Fruit fly (Drosophila melanogaster) ovary, adult (tissue): Measurements from ENCODE around the gene Anp.

Source experiments
- CG17801 ChIP-seq: fragments of 200-800 bp; optimal IDR thresholded peaks from 2 replicates; lab custom pipeline; 2019; ENCODE audit warnings: missing biosample characterization, mild to moderate bottlenecking, missing genetic modification characterization, moderate library complexity; ENCODE audit not compliant: partially characterized antibody

Gene Anp

DNA sequence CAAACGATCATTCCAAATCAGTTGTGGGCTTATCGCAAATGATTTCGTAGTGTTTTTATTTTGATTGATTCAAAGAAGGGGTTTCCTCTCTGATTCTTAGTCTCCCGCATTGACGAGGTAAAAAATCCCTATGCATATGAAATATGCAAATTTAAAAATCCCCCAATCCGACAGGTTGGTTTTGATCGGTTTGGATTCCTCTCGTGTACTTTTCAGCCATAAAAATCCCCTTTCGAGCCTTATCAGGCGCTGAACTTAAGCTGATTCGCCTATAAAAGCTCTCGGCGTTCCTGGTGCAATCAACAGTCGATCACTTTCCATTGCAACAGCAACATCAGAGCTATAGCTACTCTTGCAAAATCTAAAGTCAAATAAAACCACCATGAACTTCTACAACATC lies 2.1 kb downstream of the Anp start, which contains the start of gene CecA2:
TSS of gene CecA2 (plus strand) at position 301 of the 400 bp plus-strand sequence.
- TF ChIP-seq CG17801 (GFP tag; lab: Kevin White, UChicago) = no peak

- TF ChIP-seq CG17801 (GFP tag; lab: Kevin White, UChicago) = no peak
Measured at dm6 chr3R:30213697-30214096, 3.9 kb downstream of the Anp start, which contains the start of gene CecB. Gene CecB, minus strand, starts transcription at chr3R:30213797.

- no peak for TF ChIP-seq CG17801 (GFP tag; lab: Kevin White, UChicago)
Measured at dm6 chr3R:30215020-30215419, 5.3 kb downstream of the Anp start.

- no peak for TF ChIP-seq CG17801 (GFP tag; lab: Kevin White, UChicago)
Measured at dm6 chr3R:30216210-30216609, 6.5 kb downstream of the Anp start, which contains the start of gene CecC. Gene CecC, plus strand, starts transcription at chr3R:30216484.

DNA sequence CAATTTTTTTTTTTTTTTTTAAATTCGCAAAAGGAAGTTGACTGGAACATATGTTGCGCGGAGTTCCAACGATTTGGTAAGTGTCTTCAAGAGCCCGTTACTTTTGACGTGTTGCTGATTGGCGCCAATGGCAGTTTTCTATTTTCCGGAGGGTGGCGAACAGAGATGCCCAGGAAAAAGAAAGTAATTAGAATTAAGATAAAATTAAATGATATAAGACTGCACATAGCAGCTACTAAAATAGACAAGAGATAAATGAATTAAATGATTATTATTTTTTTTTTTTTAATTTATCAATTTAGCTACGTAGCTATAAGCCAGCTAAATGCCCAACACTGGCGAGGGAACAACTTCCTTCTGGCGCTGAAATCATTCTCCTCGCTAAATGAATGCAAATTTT lies 12.5 kb downstream of the Anp start:
- TF ChIP-seq CG17801 (GFP tag; lab: Kevin White, UChicago) = no peak

DNA sequence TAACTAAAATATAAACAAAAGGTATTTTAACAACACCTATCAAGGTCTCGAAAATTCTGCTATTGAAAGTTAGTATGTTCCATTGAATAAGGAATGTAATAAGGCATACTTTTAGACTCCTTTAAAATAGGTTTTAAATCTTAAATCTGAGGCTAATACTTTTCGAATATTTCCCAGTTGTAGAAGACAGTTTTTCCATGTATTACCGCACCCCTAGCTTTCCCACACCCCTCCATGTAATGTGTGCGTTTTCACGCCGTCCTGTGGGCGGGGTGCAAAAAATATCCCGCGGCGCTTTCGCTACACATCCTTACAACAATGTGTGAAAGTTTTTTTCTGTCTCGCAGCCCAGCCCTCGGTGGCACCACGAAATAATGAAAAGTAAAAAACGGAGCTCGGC lies 14.8 kb downstream of the Anp start:
- no peak for TF ChIP-seq CG17801 (GFP tag; lab: Kevin White, UChicago)

DNA sequence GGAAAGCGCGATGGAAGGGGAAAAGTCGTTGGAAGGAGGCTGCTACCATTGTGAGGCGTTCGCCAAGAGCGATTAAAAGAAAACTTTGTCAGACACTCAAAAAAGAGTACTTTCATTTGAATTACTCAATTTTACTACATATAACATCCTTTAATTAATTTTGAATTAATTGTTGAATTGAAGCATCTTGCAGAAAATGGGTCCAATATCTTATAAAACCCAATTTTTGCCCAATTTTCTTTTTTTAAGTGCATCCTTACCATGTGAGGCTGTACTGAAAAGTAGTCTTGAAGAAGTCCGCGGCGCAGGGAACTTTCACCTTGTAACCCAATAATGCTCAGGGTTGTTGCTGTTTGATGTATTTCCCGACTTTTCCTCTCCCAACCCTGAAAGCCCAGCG lies 25.5 kb downstream of the Anp start:
- TF ChIP-seq CG17801 (GFP tag; lab: Kevin White, UChicago) = no peak

dm6 chr3R:30236994-30237393 lies 27.2 kb downstream of the Anp start:
- no peak for TF ChIP-seq CG17801 (GFP tag; lab: Kevin White, UChicago)

DNA sequence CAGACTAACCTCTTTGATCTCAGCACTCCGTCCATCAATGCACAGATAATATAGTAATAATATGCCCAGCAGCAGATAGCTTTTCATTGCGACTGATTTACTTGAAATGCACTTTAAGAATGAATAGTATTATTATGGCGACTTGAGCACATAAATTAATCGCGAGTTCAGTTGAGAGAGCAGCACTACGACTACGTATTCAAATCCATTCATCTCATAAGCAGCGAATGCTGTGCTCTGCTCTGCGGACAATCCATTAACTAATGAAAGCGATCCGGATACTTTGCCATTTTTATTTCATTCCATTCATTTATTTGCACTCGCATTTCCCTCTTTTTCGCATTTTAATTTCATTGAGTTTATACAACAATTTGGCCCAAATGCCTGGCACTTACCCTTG lies 27.9 kb downstream of the Anp start, which contains the start of gene CG43448:
TSS of gene CG43448 (minus strand) at position 101 of the 400 bp plus-strand sequence.
- no peak for TF ChIP-seq CG17801 (GFP tag; lab: Kevin White, UChicago)

DNA sequence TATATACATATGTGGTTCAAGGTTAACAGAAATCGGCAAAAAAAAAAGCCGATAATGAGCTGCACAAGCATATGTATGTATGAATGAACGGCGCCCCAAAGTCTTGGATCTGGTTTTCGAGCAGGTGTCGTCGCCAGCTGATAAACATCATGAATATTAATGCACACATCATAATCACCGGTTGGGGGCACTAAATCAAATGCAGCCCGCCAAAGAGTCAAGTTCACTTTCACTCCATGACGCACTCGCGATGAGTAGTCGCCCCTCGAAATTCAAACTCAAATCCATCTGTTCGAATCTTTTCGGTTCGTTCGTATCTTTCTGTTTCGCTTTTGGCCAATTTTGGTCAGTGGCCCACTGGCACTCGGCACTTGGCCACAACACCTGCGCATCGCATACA lies 30.5 kb downstream of the Anp start:
- no peak for TF ChIP-seq CG17801 (GFP tag; lab: Kevin White, UChicago)

DNA sequence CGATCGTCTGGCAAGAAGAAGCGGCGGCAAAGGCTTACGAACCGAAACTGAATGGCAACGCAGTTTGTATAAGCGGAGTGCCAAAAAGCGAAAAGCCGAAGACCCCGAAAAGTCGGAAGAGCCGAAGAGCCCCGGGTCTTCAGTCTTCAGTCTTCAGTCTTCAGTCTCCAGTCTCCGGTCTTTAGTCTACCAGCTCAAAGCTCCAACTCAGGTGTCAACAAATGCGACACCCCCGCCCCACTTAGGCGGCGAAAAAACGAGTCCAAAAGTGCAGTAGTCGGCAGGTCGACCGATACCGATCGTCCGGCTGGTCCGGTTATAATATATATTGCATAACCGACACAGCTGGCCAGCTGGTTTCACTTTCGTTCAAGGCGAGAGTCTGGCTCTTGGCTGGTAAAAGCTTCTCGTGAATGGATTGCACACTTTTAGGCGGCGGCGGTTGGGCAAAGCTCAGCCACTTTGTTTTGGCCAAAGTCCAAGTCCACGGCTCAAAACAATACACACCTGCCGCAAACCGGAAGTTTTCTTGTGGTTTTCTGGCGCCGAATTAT lies 33.6 kb downstream of the Anp start, which contains the start of gene CG9737:
TSS of gene CG9737 (minus strand) at position 51 of the 554 bp plus-strand sequence.
- peak; percentile 67 for TF ChIP-seq CG17801 (GFP tag; lab: Kevin White, UChicago)

dm6 chr3R:30245739-30246589 lies 36.2 kb downstream of the Anp start:
- TF ChIP-seq CG17801 (GFP tag; lab: Kevin White, UChicago) = no peak

dm6 chr3R:30246603-30247002 lies 36.9 kb downstream of the Anp start, which contains the start of gene CG9733:
Gene CG9733, minus strand, starts transcription at chr3R:30246703.
- TF ChIP-seq CG17801 (GFP tag; lab: Kevin White, UChicago) = no peak

DNA sequence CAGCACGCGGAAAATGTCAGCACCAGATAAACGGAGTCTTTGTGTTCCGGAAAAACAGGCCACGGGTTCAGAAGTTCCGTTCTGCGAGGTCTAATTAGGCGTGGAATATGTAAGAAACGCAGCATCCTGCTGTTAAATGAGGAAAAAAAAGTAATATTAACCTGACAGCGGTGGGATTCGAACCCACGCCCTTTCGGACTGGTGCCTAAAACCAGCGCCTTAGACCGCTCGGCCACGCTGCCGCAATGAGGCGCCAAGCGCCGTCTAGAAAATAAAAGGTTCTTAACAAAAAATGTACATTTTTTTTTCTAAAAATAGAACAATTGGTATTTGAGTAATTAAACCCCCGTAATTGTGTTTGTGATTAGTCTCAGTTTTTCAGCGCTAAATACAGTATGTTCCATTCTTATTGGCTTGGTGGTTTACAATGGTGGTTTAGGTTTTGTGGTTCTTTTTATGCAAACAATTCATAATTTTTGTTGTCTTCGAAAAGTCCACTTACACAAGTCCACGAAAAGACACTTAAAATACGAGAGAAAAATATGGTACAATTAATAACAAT lies 38.1 kb downstream of the Anp start:
- TF ChIP-seq CG17801 (GFP tag; lab: Kevin White, UChicago) = peak; percentile 8

dm6 chr3R:30248565-30248964 lies 38.8 kb downstream of the Anp start:
- no peak for TF ChIP-seq CG17801 (GFP tag; lab: Kevin White, UChicago)
